Worm (Caenorhabditis elegans) whole organism, L2 larva: Measurements from ENCODE around the gene R10D12.8.

Experiments
- C34F6.9 ChIP-seq: fragments of 150-350 bp; optimal IDR thresholded peaks from 2 replicates; lab custom pipeline; 2014; ENCODE audit warnings: missing biosample characterization, missing genetic modification characterization
- F13H6.1 ChIP-seq: sonication (generic microtip); optimal IDR thresholded peaks from 2 replicates; lab custom pipeline; 2016; ENCODE audit warnings: missing genetic modification characterization, missing compliant biosample characterization
- R02D3.7 ChIP-seq: fragments of 150-350 bp; optimal IDR thresholded peaks from 2 replicates; lab custom pipeline; 2014; ENCODE audit warnings: missing biosample characterization, missing genetic modification characterization
- Y55F3AM.14 ChIP-seq: fragments of 200-800 bp; sonication (Bioruptor generic); optimal IDR thresholded peaks from 2 replicates; lab custom pipeline; 2018; ENCODE audit warnings: mild to moderate bottlenecking, missing genetic modification characterization, missing compliant biosample characterization
- alr-1 ChIP-seq: fragments of 150-350 bp; optimal IDR thresholded peaks from 2 replicates; lab custom pipeline; 2014; ENCODE audit warnings: missing biosample characterization, missing genetic modification characterization
- aly-2 ChIP-seq: fragments of 150-350 bp; optimal IDR thresholded peaks from 2 replicates; lab custom pipeline; 2014; ENCODE audit warnings: missing biosample characterization, missing genetic modification characterization
- blmp-1 ChIP-seq: sonication (generic microtip); optimal IDR thresholded peaks from 2 replicates; lab custom pipeline; 2017; ENCODE audit warnings: missing genetic modification characterization, mild to moderate bottlenecking, missing compliant biosample characterization, antibody characterized with exemption, moderate library complexity; ENCODE audit not compliant: insufficient read depth
- ceh-16 ChIP-seq: fragments of 150-350 bp; optimal IDR thresholded peaks from 2 replicates; lab custom pipeline; 2014; ENCODE audit warnings: missing biosample characterization, missing genetic modification characterization
- ceh-82 ChIP-seq: fragments of 150-350 bp; optimal IDR thresholded peaks from 2 replicates; lab custom pipeline; 2014; ENCODE audit warnings: missing biosample characterization, missing genetic modification characterization
- crh-2 ChIP-seq: sonication (generic microtip); optimal IDR thresholded peaks from 2 replicates; lab custom pipeline; 2017; ENCODE audit warnings: missing biosample characterization, missing genetic modification characterization
- dmd-4 ChIP-seq: sonication (generic microtip); optimal IDR thresholded peaks from 2 replicates; lab custom pipeline; 2017; ENCODE audit warnings: missing biosample characterization, missing genetic modification characterization
- egl-27 ChIP-seq: sonication (generic microtip); optimal IDR thresholded peaks from 3 replicates; lab custom pipeline; 2017; ENCODE audit warnings: missing biosample characterization, missing genetic modification reagents, missing genetic modification characterization
- elt-1 ChIP-seq: fragments of 150-350 bp; optimal IDR thresholded peaks from 2 replicates; lab custom pipeline; 2014; ENCODE audit warnings: missing biosample characterization, missing genetic modification characterization
- elt-3 ChIP-seq: sonication (generic microtip); optimal IDR thresholded peaks from 2 replicates; lab custom pipeline; 2017; ENCODE audit warnings: missing biosample characterization, missing genetic modification characterization
- fos-1 ChIP-seq: fragments of 150-350 bp; optimal IDR thresholded peaks from 2 replicates; lab custom pipeline; 2014; ENCODE audit warnings: missing biosample characterization, missing genetic modification characterization
- gmeb-1 ChIP-seq: fragments of 150-350 bp; optimal IDR thresholded peaks from 2 replicates; lab custom pipeline; 2014; ENCODE audit warnings: missing biosample characterization, missing genetic modification characterization
- lin-11 ChIP-seq: fragments of 150-350 bp; sonication (generic microtip); optimal IDR thresholded peaks from 2 replicates; lab custom pipeline; 2014; ENCODE audit warnings: missing biosample characterization, missing genetic modification characterization, inconsistent platforms, mixed read lengths
- lin-39 ChIP-seq: fragments of 150-350 bp; optimal IDR thresholded peaks from 2 replicates; lab custom pipeline; 2014; ENCODE audit warnings: missing biosample characterization, missing genetic modification reagents, missing genetic modification characterization
- lsy-2 ChIP-seq, 2 experiments: fragments of 150-350 bp in 1 of 2; sonication (generic microtip) in 1 of 2; optimal IDR thresholded peaks; 2 replicates each; lab custom pipeline; 2014 to 2017; ENCODE audit warnings: missing biosample characterization in 2 of 2, missing genetic modification characterization in 2 of 2
- mab-5 ChIP-seq: fragments of 150-350 bp; optimal IDR thresholded peaks from 2 replicates; lab custom pipeline; 2014; ENCODE audit warnings: missing biosample characterization, missing genetic modification characterization
- nhr-10 ChIP-seq: sonication (generic microtip); optimal IDR thresholded peaks from 2 replicates; lab custom pipeline; 2017; ENCODE audit warnings: missing biosample characterization, missing genetic modification characterization
- nhr-11 ChIP-seq: fragments of 150-350 bp; optimal IDR thresholded peaks from 2 replicates; lab custom pipeline; 2014; ENCODE audit warnings: missing biosample characterization, missing genetic modification characterization
- nhr-23 ChIP-seq: fragments of 150-350 bp; optimal IDR thresholded peaks from 2 replicates; lab custom pipeline; 2014; ENCODE audit warnings: missing biosample characterization, missing genetic modification reagents, missing genetic modification characterization
- nhr-6 ChIP-seq: fragments of 150-350 bp; optimal IDR thresholded peaks from 2 replicates; lab custom pipeline; 2014; ENCODE audit warnings: missing biosample characterization, missing genetic modification characterization
- nhr-77 ChIP-seq: fragments of 150-350 bp; optimal IDR thresholded peaks from 2 replicates; lab custom pipeline; 2014; ENCODE audit warnings: missing biosample characterization, missing genetic modification characterization
- peb-1 ChIP-seq: fragments of 150-350 bp; optimal IDR thresholded peaks from 2 replicates; lab custom pipeline; 2014; ENCODE audit warnings: missing biosample characterization, missing genetic modification characterization
- sem-4 ChIP-seq: fragments of 150-350 bp; optimal IDR thresholded peaks from 2 replicates; lab custom pipeline; 2014; ENCODE audit warnings: missing biosample characterization, missing genetic modification reagents, missing genetic modification characterization
- skn-1 ChIP-seq: sonication (generic microtip); optimal IDR thresholded peaks from 2 replicates; lab custom pipeline; 2017; ENCODE audit warnings: missing biosample characterization, missing genetic modification characterization
- sma-9 ChIP-seq, 2 experiments: fragments of 150-350 bp in 1 of 2; sonication (generic microtip) in 1 of 2; optimal IDR thresholded peaks; 2 replicates each; lab custom pipeline; 2014 to 2016; ENCODE audit warnings: missing genetic modification characterization in 2 of 2, mild to moderate bottlenecking in 1 of 2, missing biosample characterization in 1 of 2, missing compliant biosample characterization in 1 of 2, missing genetic modification reagents in 1 of 2, moderate library complexity in 1 of 2
- unc-55 ChIP-seq: fragments of 150-350 bp; sonication (generic microtip); optimal IDR thresholded peaks from 3 replicates; lab custom pipeline; 2014; ENCODE audit warnings: missing biosample characterization, missing genetic modification reagents, missing genetic modification characterization
- unc-62 ChIP-seq: fragments of 150-350 bp; optimal IDR thresholded peaks from 2 replicates; lab custom pipeline; 2014; ENCODE audit warnings: missing biosample characterization, missing genetic modification reagents, missing genetic modification characterization
- zag-1 ChIP-seq: fragments of 150-350 bp; optimal IDR thresholded peaks from 2 replicates; lab custom pipeline; 2014; ENCODE audit warnings: missing biosample characterization, missing genetic modification characterization
- ztf-1 ChIP-seq: fragments of 200-800 bp; sonication (Bioruptor generic); conservative IDR thresholded peaks from 2 replicates; pipeline ENCODE4 v1.3.6; 2022; ENCODE audit warnings: missing genetic modification characterization, missing compliant biosample characterization
- ztf-11 ChIP-seq: sonication (generic microtip); optimal IDR thresholded peaks from 2 replicates; lab custom pipeline; 2017; ENCODE audit warnings: missing biosample characterization, missing genetic modification characterization
- ztf-4 ChIP-seq: fragments of 150-350 bp; optimal IDR thresholded peaks from 2 replicates; lab custom pipeline; 2014; ENCODE audit warnings: missing biosample characterization, missing genetic modification characterization

Gene R10D12.8

ce11 chrV:13961927-13962419 lies 8.9 kb upstream of the R10D12.8 start, which contains the start of the genes algn-13 and R10D12.13 (continued):
- peak in 1 of 2 experiments; percentile 70 for TF ChIP-seq lsy-2 (tag; optimal IDR thresholded peaks at IDR 0.05; lab: Kevin White, UChicago)

- TF ChIP-seq elt-3 (tag; lab: Kevin White, UChicago) = no peak
- TF ChIP-seq elt-1 (tag; lab: Kevin White, UChicago) = no peak
- no peak for TF ChIP-seq ceh-82 (tag; lab: Kevin White, UChicago)
- TF ChIP-seq skn-1 (tag; lab: Kevin White, UChicago) = no peak
- no peak for TF ChIP-seq lsy-2 (tag; optimal IDR thresholded peaks at IDR 0.05; lab: Kevin White, UChicago)
- no peak for TF ChIP-seq C34F6.9 (tag; lab: Kevin White, UChicago)
- no peak for TF ChIP-seq nhr-23 (tag; lab: Kevin White, UChicago)
- no peak for TF ChIP-seq sem-4 (tag; lab: Kevin White, UChicago)
- TF ChIP-seq unc-62 (GFP tag; lab: Kevin White, UChicago) = no peak
- TF ChIP-seq alr-1 (tag; lab: Kevin White, UChicago) = no peak
- TF ChIP-seq R02D3.7 (tag; lab: Kevin White, UChicago) = no peak
- no peak for TF ChIP-seq ztf-1 (GFP tag; lab: Robert Waterston, UW)
Measured at ce11 chrV:13960916-13961315, 7.8 kb upstream of the R10D12.8 start, which contains the start of gene srh-24. srh-24 (minus strand) TSS chrV:13961016.

- TF ChIP-seq F13H6.1 (tag; lab: Kevin White, UChicago) (no peak), lin-11 (tag; lab: Kevin White, UChicago) (no peak), lsy-2 (tag; optimal IDR thresholded peaks at IDR 0.05; lab: Kevin White, UChicago) (no peak), blmp-1 (tag; lab: Kevin White, UChicago) (no peak), mab-5 (tag; lab: Kevin White, UChicago) (no peak), R02D3.7 (tag; lab: Kevin White, UChicago) (no peak)
Measured at ce11 chrV:13958247-13958646, 5.2 kb upstream of the R10D12.8 start, which contains the start of gene R10D12.10. R10D12.10 (minus strand) TSS chrV:13958347.

ce11 chrV:13957691-13958090 lies 4.6 kb upstream of the R10D12.8 start:
- TF ChIP-seq nhr-77 (tag; lab: Kevin White, UChicago) = no peak
- no peak for TF ChIP-seq aly-2
- TF ChIP-seq zag-1 (tag; lab: Kevin White, UChicago) = no peak
- TF ChIP-seq sem-4 (tag; lab: Kevin White, UChicago) = no peak
- TF ChIP-seq peb-1 (tag; lab: Kevin White, UChicago) = no peak
- no peak for TF ChIP-seq crh-2
- no peak for TF ChIP-seq F13H6.1 (tag; lab: Kevin White, UChicago)
- no peak for TF ChIP-seq dmd-4
- no peak for TF ChIP-seq sma-9 (GFP tag; optimal IDR thresholded peaks at IDR 0.05; lab: Kevin White, UChicago)
- no peak for TF ChIP-seq sma-9 (tag; optimal IDR thresholded peaks at IDR 0.05; lab: Kevin White, UChicago)
- TF ChIP-seq ztf-4 (tag; lab: Kevin White, UChicago) = no peak
- no peak for TF ChIP-seq blmp-1 (tag; lab: Kevin White, UChicago)
- no peak for TF ChIP-seq mab-5 (tag; lab: Kevin White, UChicago)
- no peak for TF ChIP-seq unc-62 (GFP tag; lab: Kevin White, UChicago)
- TF ChIP-seq ztf-1 (GFP tag; lab: Robert Waterston, UW) = no peak
- no peak for TF ChIP-seq fos-1 (tag; lab: Kevin White, UChicago)
- TF ChIP-seq ceh-16 (tag; lab: Kevin White, UChicago) = no peak
- no peak for TF ChIP-seq C34F6.9 (tag; lab: Kevin White, UChicago)
- no peak for TF ChIP-seq Y55F3AM.14 (GFP tag; lab: Kevin White, UChicago)
- no peak for TF ChIP-seq unc-55 (GFP tag; lab: Kevin White, UChicago)
- TF ChIP-seq elt-1 (tag; lab: Kevin White, UChicago) = no peak
- TF ChIP-seq, all 48 proteins: peak for 0

- TF ChIP-seq gmeb-1 (tag; lab: Kevin White, UChicago) (no peak), C34F6.9 (tag; lab: Kevin White, UChicago) (no peak), ztf-4 (tag; lab: Kevin White, UChicago) (no peak), nhr-10 (tag; lab: Kevin White, UChicago) (no peak), nhr-6 (no peak), unc-62 (GFP tag; lab: Kevin White, UChicago) (no peak), dmd-4 (no peak), zag-1 (tag; lab: Kevin White, UChicago) (no peak), egl-27 (tag; lab: Kevin White, UChicago) (no peak), crh-2 (no peak), lsy-2 (tag; optimal IDR thresholded peaks at IDR 0.05; lab: Kevin White, UChicago) (no peak), fos-1 (tag; lab: Kevin White, UChicago) (no peak), ztf-1 (GFP tag; lab: Robert Waterston, UW) (no peak), ztf-11 (tag; lab: Kevin White, UChicago) (no peak), ceh-16 (tag; lab: Kevin White, UChicago) (no peak), sem-4 (tag; lab: Kevin White, UChicago) (no peak), elt-3 (tag; lab: Kevin White, UChicago) (no peak), nhr-11 (no peak), lin-39 (tag; lab: Kevin White, UChicago) (no peak)
Measured at ce11 chrV:13955370-13956089, 2.4 kb upstream of the R10D12.8 start.
